Worm (Caenorhabditis elegans): ENCODE results near the gene F22E5.11.
"Not testable (repeated sequence)": the region's sequence is repeated elsewhere in the genome, so short reads cannot be mapped to it uniquely, and the experiment has no call there.

DNA sequence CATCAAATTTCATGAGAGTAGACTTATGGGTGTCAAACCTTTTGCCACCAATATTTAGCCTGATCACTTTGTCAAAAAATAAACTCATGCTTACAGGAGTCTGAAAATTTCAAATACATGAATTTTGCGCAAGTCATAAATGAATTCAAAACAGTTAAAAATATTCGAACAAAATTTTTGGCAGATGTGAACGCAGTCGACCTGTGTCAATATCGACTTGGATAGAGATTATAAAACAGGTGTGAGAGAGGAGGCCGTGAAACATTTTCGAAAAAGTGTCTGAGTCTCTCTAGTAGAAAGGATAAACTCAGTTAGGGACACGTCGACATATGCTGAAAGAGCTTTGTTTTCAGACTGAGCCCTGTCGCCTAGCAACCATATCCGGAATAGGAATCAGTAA is 2.4 kb upstream of the F22E5.11 start, which contains the start of gene F22E5.12:
- TF ChIP-seq ham-2 (GFP tag; optimal IDR thresholded peaks at IDR 0.05); snpc-4 (tag; optimal IDR thresholded peaks at IDR 0.05); ces-1 (GFP tag; optimal IDR thresholded peaks at IDR 0.05); unc-62 (GFP tag; optimal IDR thresholded peaks at IDR 0.05): not testable (repeated sequence)
